Worm (Caenorhabditis elegans) whole organism, early embryonic: ENCODE data around the gene str-261.

Experiments used
- ama-1 ChIP-seq: fragments of 150-350 bp; optimal IDR thresholded peaks from 2 replicates; lab custom pipeline; 2014
- ceh-13 ChIP-seq: fragments of 200-800 bp; sonication (Bioruptor generic); optimal IDR thresholded peaks from 2 replicates; lab custom pipeline; 2018; ENCODE audit warnings: mild to moderate bottlenecking, missing genetic modification characterization, missing compliant biosample characterization
- flt-1 ChIP-seq: fragments of 200-800 bp; sonication (Bioruptor generic); IDR thresholded peaks from 2 replicates; pipeline ENCODE4 v1.3.6; 2022; ENCODE audit warnings: missing genetic modification characterization, missing compliant biosample characterization
- hnd-1 ChIP-seq: sonication (generic microtip); optimal IDR thresholded peaks from 2 replicates; lab custom pipeline; 2016; ENCODE audit warnings: missing genetic modification characterization, missing compliant biosample characterization
- pes-1 ChIP-seq: fragments of 200-800 bp; sonication (Bioruptor generic); IDR thresholded peaks from 2 replicates; pipeline ENCODE4 v1.3.6; 2022; ENCODE audit warnings: missing genetic modification reagents, missing genetic modification characterization, missing compliant biosample characterization
- scrt-1 ChIP-seq: fragments of 200-800 bp; sonication (Bioruptor generic); IDR thresholded peaks from 2 replicates; pipeline ENCODE4 v1.3.6; 2022; ENCODE audit warnings: missing genetic modification characterization, missing compliant biosample characterization
- tbx-11 ChIP-seq: fragments of 200-800 bp; sonication (Bioruptor generic); IDR thresholded peaks from 2 replicates; pipeline ENCODE4 v1.3.6; 2022; ENCODE audit warnings: missing genetic modification characterization, missing compliant biosample characterization

DNA sequence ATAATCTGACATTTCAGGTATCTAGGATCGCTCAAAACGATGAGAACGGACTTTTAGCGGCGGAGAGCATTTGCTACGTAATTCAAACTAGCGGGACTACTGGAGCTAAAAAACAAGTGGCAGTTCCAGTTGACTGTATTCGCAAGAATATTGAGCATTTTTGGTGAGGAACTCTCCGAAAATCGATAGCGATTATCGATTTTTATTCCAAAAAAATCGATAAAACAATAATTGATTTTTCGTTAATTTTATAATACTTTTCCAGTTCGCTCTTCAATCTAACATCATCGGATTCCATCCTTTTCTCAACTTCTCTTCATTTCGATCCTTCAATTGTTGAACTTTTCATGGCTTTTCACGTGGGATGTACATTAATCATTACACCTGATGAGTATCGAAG lies 5.0 kb upstream of the str-261 start:
- TF ChIP-seq pes-1 (no peak), scrt-1 (GFP tag; lab: Robert Waterston, UW) (no peak), hnd-1 (tag; lab: Kevin White, UChicago) (no peak), ceh-13 (no peak), ama-1 (lab: Kevin White, UChicago) (no peak), flt-1 (no peak), tbx-11 (GFP tag; lab: Robert Waterston, UW) (no peak)
